Fruit fly (Drosophila melanogaster) whole organism, embryonic: Measurements from ENCODE around the gene CG31431.
A peak's percentile ranks its signal among the peaks of the same experiment; 100 is the strongest.

Experiments
- ATbp ChIP-seq: fragments of 200-800 bp; sonication (Bioruptor generic); optimal IDR thresholded peaks from 2 replicates; lab custom pipeline; 2017; ENCODE audit warnings: missing biosample characterization, mild to moderate bottlenecking, missing genetic modification characterization, missing genetic modification reagents
- Asciz ChIP-seq: fragments of 200-800 bp; sonication (Bioruptor generic); optimal IDR thresholded peaks from 2 replicates; lab custom pipeline; 2017; ENCODE audit warnings: missing biosample characterization, mild to moderate bottlenecking, missing genetic modification characterization, missing genetic modification reagents
- B-H2 ChIP-seq: fragments of 200-800 bp; sonication (Bioruptor generic); optimal IDR thresholded peaks from 2 replicates; lab custom pipeline; 2018; ENCODE audit warnings: missing biosample characterization, mild to moderate bottlenecking, missing genetic modification characterization
- BtbVII ChIP-seq: fragments of 200-800 bp; sonication (Bioruptor generic); optimal IDR thresholded peaks from 3 replicates; lab custom pipeline; 2017; ENCODE audit warnings: missing biosample characterization, mild to moderate bottlenecking, missing genetic modification characterization
- CG10366 ChIP-seq: fragments of 200-800 bp; sonication (Bioruptor generic); IDR thresholded peaks from 2 replicates; pipeline ENCODE4 v1.3.6; 2022; ENCODE audit warnings: missing biosample characterization, missing genetic modification characterization
- CG10565 ChIP-seq: fragments of 200-800 bp; sonication (Bioruptor generic); optimal IDR thresholded peaks from 3 replicates; lab custom pipeline; 2016; ENCODE audit warnings: missing biosample characterization, mild to moderate bottlenecking, missing genetic modification characterization
- CG10979 ChIP-seq: fragments of 200-800 bp; sonication (Bioruptor generic); optimal IDR thresholded peaks from 2 replicates; lab custom pipeline; 2018; ENCODE audit warnings: missing biosample characterization, mild to moderate bottlenecking, missing genetic modification characterization, moderate library complexity
- CG15514 ChIP-seq: fragments of 200-800 bp; sonication (Bioruptor generic); optimal IDR thresholded peaks from 3 replicates; lab custom pipeline; 2017; ENCODE audit warnings: missing biosample characterization, missing genetic modification characterization, mild to moderate bottlenecking, moderate library complexity, missing genetic modification reagents
- CG1602 ChIP-seq: fragments of 200-800 bp; sonication (Bioruptor generic); optimal IDR thresholded peaks from 3 replicates; lab custom pipeline; 2016; ENCODE audit warnings: missing biosample characterization, missing genetic modification characterization
- CG16863 ChIP-seq: fragments of 200-800 bp; sonication (Bioruptor generic); optimal IDR thresholded peaks from 3 replicates; lab custom pipeline; 2016; ENCODE audit warnings: missing biosample characterization, missing genetic modification characterization
- CG18011 ChIP-seq: fragments of 200-800 bp; sonication (Bioruptor generic); optimal IDR thresholded peaks from 2 replicates; lab custom pipeline; 2017; ENCODE audit warnings: missing biosample characterization, missing genetic modification characterization, mild to moderate bottlenecking, moderate library complexity, missing genotype
- CG1832 ChIP-seq: fragments of 200-800 bp; sonication (Bioruptor generic); optimal IDR thresholded peaks from 2 replicates; lab custom pipeline; 2017; ENCODE audit warnings: missing biosample characterization, mild to moderate bottlenecking, missing genetic modification characterization, inconsistent platforms
- CG34224 ChIP-seq: fragments of 200-800 bp; sonication (Bioruptor generic); IDR thresholded peaks from 3 replicates; pipeline ENCODE4 v1.3.6; 2022; ENCODE audit warnings: missing biosample characterization, missing genetic modification characterization; ENCODE audit not compliant: partially characterized antibody
- CG4360 ChIP-seq: fragments of 200-800 bp; sonication (Bioruptor generic); IDR thresholded peaks from 2 replicates; pipeline ENCODE4 v1.3.6; 2022; ENCODE audit warnings: missing biosample characterization, missing genetic modification characterization
- CG4820 ChIP-seq: fragments of 200-800 bp; sonication (Bioruptor generic); optimal IDR thresholded peaks from 3 replicates; lab custom pipeline; 2016; ENCODE audit warnings: missing biosample characterization, missing genetic modification characterization
- CG8089 ChIP-seq: fragments of 200-800 bp; sonication (Bioruptor generic); optimal IDR thresholded peaks from 3 replicates; lab custom pipeline; 2016; ENCODE audit warnings: missing biosample characterization, missing genetic modification characterization
- CG8281 ChIP-seq: fragments of 200-800 bp; sonication (Bioruptor generic); optimal IDR thresholded peaks from 2 replicates; lab custom pipeline; 2018; ENCODE audit warnings: missing biosample characterization, mild to moderate bottlenecking, missing genetic modification characterization, moderate library complexity
- D ChIP-seq, 2 experiments: fragments of 200-800 bp in 1 of 2; fragments of >200 bp in 1 of 2; sonication (Bioruptor generic) in 1 of 2; optimal IDR thresholded peaks; 2 replicates in 1 of 2; 3 replicates in 1 of 2; lab custom pipeline; 2017; ENCODE audit warnings: mild to moderate bottlenecking in 1 of 2, missing biosample characterization in 1 of 2, missing genetic modification characterization in 1 of 2, missing genetic modification reagents in 1 of 2
- Dfd ChIP-seq, 2 experiments: fragments of >200 bp; optimal IDR thresholded peaks; 2 replicates each; lab custom pipeline; 2017; ENCODE audit warnings: missing biosample characterization in 2 of 2, missing genetic modification characterization in 2 of 2
- Fer2 ChIP-seq: fragments of 200-800 bp; sonication (Bioruptor generic); optimal IDR thresholded peaks from 2 replicates; lab custom pipeline; 2018; ENCODE audit warnings: missing biosample characterization, mild to moderate bottlenecking, missing genetic modification characterization, moderate library complexity
- H2.0 ChIP-seq: fragments of 200-800 bp; sonication (Bioruptor generic); IDR thresholded peaks from 2 replicates; pipeline ENCODE4 v1.3.6; 2022; ENCODE audit warnings: missing biosample characterization, missing genetic modification characterization
- HLH4C ChIP-seq: fragments of 200-800 bp; sonication (Bioruptor generic); IDR thresholded peaks from 3 replicates; pipeline ENCODE4 v1.3.6; 2022; ENCODE audit warnings: missing biosample characterization, missing genetic modification characterization; ENCODE audit not compliant: partially characterized antibody
- Hr51 ChIP-seq, 2 experiments: fragments of 200-800 bp; sonication (Bioruptor generic); optimal IDR thresholded peaks; 2 replicates in 1 of 2; 3 replicates in 1 of 2; lab custom pipeline; 2016 to 2018; ENCODE audit warnings: missing biosample characterization in 2 of 2, missing genetic modification characterization in 2 of 2, mild to moderate bottlenecking in 1 of 2, moderate library complexity in 1 of 2
- Lpt ChIP-seq: fragments of >200 bp; optimal IDR thresholded peaks from 2 replicates; lab custom pipeline; 2018; ENCODE audit warnings: missing biosample characterization, missing genetic modification characterization
- MBD-R2 ChIP-seq: fragments of 200-800 bp; sonication (Bioruptor generic); IDR thresholded peaks from 2 replicates; pipeline ENCODE4 v1.3.6; 2022; ENCODE audit warnings: missing biosample characterization, missing genetic modification characterization
- NfI ChIP-seq: fragments of 200-800 bp; sonication (Bioruptor generic); optimal IDR thresholded peaks from 3 replicates; lab custom pipeline; 2018; ENCODE audit warnings: missing biosample characterization, mild to moderate bottlenecking, missing genetic modification characterization, moderate library complexity
- Poxn ChIP-seq: fragments of 200-800 bp; sonication (Bioruptor generic); IDR thresholded peaks from 2 replicates; pipeline ENCODE4 v1.3.6; 2022; ENCODE audit warnings: missing biosample characterization, missing genetic modification characterization
- Ravus ChIP-seq: fragments of 200-800 bp; sonication (Bioruptor generic); IDR thresholded peaks from 2 replicates; pipeline ENCODE4 v1.3.6; 2022; ENCODE audit warnings: missing biosample characterization, missing genetic modification characterization
- Sin3A ChIP-seq: fragments of >200 bp; optimal IDR thresholded peaks from 2 replicates; lab custom pipeline; 2018
- Sry-β ChIP-seq: fragments of 200-800 bp; sonication (Bioruptor generic); optimal IDR thresholded peaks from 2 replicates; lab custom pipeline; 2018; ENCODE audit warnings: missing biosample characterization, mild to moderate bottlenecking, missing genetic modification characterization, moderate library complexity
- ab ChIP-seq: fragments of 200-800 bp; sonication (Bioruptor generic); optimal IDR thresholded peaks from 2 replicates; lab custom pipeline; 2016; ENCODE audit warnings: missing biosample characterization, missing genetic modification characterization
- amos ChIP-seq: fragments of 200-800 bp; sonication (Bioruptor generic); IDR thresholded peaks from 2 replicates; pipeline ENCODE4 v1.3.6; 2022; ENCODE audit warnings: missing biosample characterization, missing genetic modification characterization; ENCODE audit not compliant: partially characterized antibody
- ato ChIP-seq: fragments of 200-800 bp; sonication (Bioruptor generic); IDR thresholded peaks from 2 replicates; pipeline ENCODE4 v1.3.6; 2022; ENCODE audit warnings: missing biosample characterization, missing genetic modification characterization; ENCODE audit not compliant: partially characterized antibody
- chn ChIP-seq: fragments of 200-800 bp; sonication (Bioruptor generic); optimal IDR thresholded peaks from 2 replicates; lab custom pipeline; 2016; ENCODE audit warnings: missing biosample characterization, missing genetic modification characterization
- fru ChIP-seq: fragments of >200 bp; optimal IDR thresholded peaks from 2 replicates; lab custom pipeline; 2017
- grau ChIP-seq: fragments of 200-800 bp; optimal IDR thresholded peaks from 3 replicates; lab custom pipeline; 2019; ENCODE audit warnings: missing biosample characterization, mild to moderate bottlenecking, missing genetic modification characterization, moderate library complexity
- knrl ChIP-seq: fragments of 200-800 bp; sonication (Bioruptor generic); IDR thresholded peaks from 3 replicates; pipeline ENCODE4 v1.3.6; 2022; ENCODE audit warnings: missing biosample characterization, missing genetic modification characterization; ENCODE audit not compliant: partially characterized antibody
- pfk ChIP-seq: fragments of 200-800 bp; sonication (Bioruptor generic); optimal IDR thresholded peaks from 2 replicates; lab custom pipeline; 2018; ENCODE audit warnings: missing biosample characterization, mild to moderate bottlenecking, missing genetic modification characterization, moderate library complexity
- repo ChIP-seq: fragments of 200-800 bp; sonication (Bioruptor generic); optimal IDR thresholded peaks from 2 replicates; lab custom pipeline; 2016; ENCODE audit warnings: missing biosample characterization, missing genetic modification characterization
- seq ChIP-seq: fragments of 200-800 bp; sonication (Bioruptor generic); IDR thresholded peaks from 2 replicates; pipeline ENCODE4 v1.3.6; 2022; ENCODE audit warnings: missing biosample characterization, missing genetic modification characterization
- sim ChIP-seq: fragments of 200-800 bp; sonication (Bioruptor generic); IDR thresholded peaks from 2 replicates; pipeline ENCODE4 v1.3.6; 2022; ENCODE audit warnings: missing biosample characterization, missing genetic modification characterization
- sob ChIP-seq: fragments of 200-800 bp; sonication (Bioruptor generic); IDR thresholded peaks from 2 replicates; pipeline ENCODE4 v1.3.6; 2022; ENCODE audit warnings: missing biosample characterization, missing genetic modification characterization
- stc ChIP-seq: fragments of 200-800 bp; sonication (Bioruptor generic); IDR thresholded peaks from 2 replicates; pipeline ENCODE4 v1.3.6; 2022; ENCODE audit warnings: missing biosample characterization, missing genetic modification characterization
- stwl ChIP-seq: fragments of 200-800 bp; sonication (Bioruptor generic); optimal IDR thresholded peaks from 3 replicates; lab custom pipeline; 2018; ENCODE audit warnings: missing biosample characterization, mild to moderate bottlenecking, missing genetic modification characterization, moderate library complexity
- tin ChIP-seq: fragments of 200-800 bp; sonication (Bioruptor generic); optimal IDR thresholded peaks from 3 replicates; lab custom pipeline; 2016; ENCODE audit warnings: missing biosample characterization, missing genetic modification characterization
- tna ChIP-seq: fragments of 200-800 bp; sonication (Bioruptor generic); IDR thresholded peaks from 2 replicates; pipeline ENCODE4 v1.3.6; 2022; ENCODE audit warnings: missing biosample characterization, missing genetic modification characterization; ENCODE audit not compliant: partially characterized antibody
- twi ChIP-seq: fragments of 200-800 bp; optimal IDR thresholded peaks from 2 replicates; lab custom pipeline; 2019; ENCODE audit warnings: missing biosample characterization, mild to moderate bottlenecking, missing genetic modification characterization, moderate library complexity
- tx ChIP-seq: fragments of 200-800 bp; sonication (Bioruptor generic); optimal IDR thresholded peaks from 2 replicates; lab custom pipeline; 2016; ENCODE audit warnings: missing biosample characterization, missing genetic modification characterization

CG31431 gene

dm6 chr3R:21870158-21870971 is at the start of gene CG31431 (continued):
- peak; percentile 94 for TF ChIP-seq chn
- TF ChIP-seq ATbp (GFP tag; lab: Kevin White, UChicago), result peak; percentile 94
- no peak for TF ChIP-seq tna (GFP tag; lab: Robert Waterston, UW)
- TF ChIP-seq CG4360 (GFP tag; lab: Robert Waterston, UW), result peak; percentile 81
- TF ChIP-seq CG8281 (tag; lab: Kevin White, UChicago), result peak; percentile 84
- no peak for TF ChIP-seq amos (GFP tag; lab: Robert Waterston, UW)
- peak; percentile 95 for TF ChIP-seq tx
- peak; percentile 95 for TF ChIP-seq CG8089 (GFP tag; lab: Kevin White, UChicago)
- peak; percentile 93 for TF ChIP-seq twi
- TF ChIP-seq sob (GFP tag; lab: Robert Waterston, UW), result peak; percentile 99
- no peak for TF ChIP-seq knrl (GFP tag; lab: Robert Waterston, UW)
- peak; percentile 43 for TF ChIP-seq stwl (tag; lab: Kevin White, UChicago)
- TF ChIP-seq NfI (GFP tag; lab: Kevin White, UChicago), result peak; percentile 96
- peak; percentile 97 for TF ChIP-seq H2.0 (GFP tag; lab: Robert Waterston, UW)
- TF ChIP-seq repo (GFP tag; lab: Kevin White, UChicago), result peak; percentile 97
- TF ChIP-seq pfk, result peak; percentile 45
- TF ChIP-seq CG1602 (GFP tag; lab: Kevin White, UChicago), result peak; percentile 95
- peak; percentile 97 for TF ChIP-seq Fer2 (tag; lab: Kevin White, UChicago)
- TF ChIP-seq CG16863, result peak; percentile 96
- TF ChIP-seq D (optimal IDR thresholded peaks at IDR 0.05; lab: Kevin White, UChicago), result no peak
- TF ChIP-seq D (GFP tag; optimal IDR thresholded peaks at IDR 0.05; lab: Kevin White, UChicago), result peak; percentile 94
- peak; percentile 93 for TF ChIP-seq CG15514 (GFP tag; lab: Kevin White, UChicago)
- peak; percentile 94 for TF ChIP-seq Asciz (GFP tag; lab: Kevin White, UChicago)
- TF ChIP-seq B-H2, result peak; percentile 94
- peak; percentile 94 for TF ChIP-seq sim
- peak; percentile 95 for TF ChIP-seq stc
- no peak for TF ChIP-seq CG34224 (GFP tag; lab: Robert Waterston, UW)
- peak; percentile 95 for TF ChIP-seq Poxn (GFP tag; lab: Robert Waterston, UW)
- no peak for TF ChIP-seq Sin3A (lab: Kevin White, UChicago)
- TF ChIP-seq CG10565 (GFP tag; lab: Kevin White, UChicago), result peak; percentile 91
- TF ChIP-seq tin (GFP tag; lab: Kevin White, UChicago), result peak; percentile 97
- no peak for TF ChIP-seq Dfd (GFP tag; optimal IDR thresholded peaks at IDR 0.05; lab: Kevin White, UChicago)
- TF ChIP-seq CG10979, result peak; percentile 96
- TF ChIP-seq Ravus (GFP tag; lab: Robert Waterston, UW), result peak; percentile 94
- TF ChIP-seq Hr51 (GFP tag; optimal IDR thresholded peaks at IDR 0.05; lab: Kevin White, UChicago), result peak; percentile 95 to 96
- TF ChIP-seq grau (tag; lab: Kevin White, UChicago), result peak; percentile 96
- TF ChIP-seq CG1832 (GFP tag; lab: Kevin White, UChicago), result no peak
- TF ChIP-seq fru (lab: Kevin White, UChicago), result no peak
- peak; percentile 94 for TF ChIP-seq ab (GFP tag; lab: Kevin White, UChicago)
- TF ChIP-seq CG4820 (GFP tag; lab: Kevin White, UChicago), result peak; percentile 98
- TF ChIP-seq Lpt (GFP tag; lab: Kevin White, UChicago), result no peak
- peak; percentile 81 for TF ChIP-seq CG18011
- peak; percentile 98 for TF ChIP-seq BtbVII (GFP tag; lab: Kevin White, UChicago)
- TF ChIP-seq seq (GFP tag; lab: Robert Waterston, UW), result peak; percentile 94
- no peak for TF ChIP-seq ato (GFP tag; lab: Robert Waterston, UW)
- peak; percentile 97 for TF ChIP-seq CG10366 (GFP tag; lab: Robert Waterston, UW)
- no peak for TF ChIP-seq HLH4C (GFP tag; lab: Robert Waterston, UW)
- TF ChIP-seq MBD-R2 (GFP tag; lab: Robert Waterston, UW), result peak; percentile 98
- peak; percentile 57 for TF ChIP-seq Sry-β (GFP tag; lab: Kevin White, UChicago)
